Worm (Caenorhabditis elegans) whole organism, L4 larva: ENCODE data around the gene ruvb-2.

ENCODE experiments used
- aly-2 ChIP-seq: sonication (generic microtip); optimal IDR thresholded peaks from 2 replicates; lab custom pipeline; 2018; ENCODE audit warnings: missing biosample characterization, missing genetic modification characterization
- nhr-28 ChIP-seq: fragments of 150-350 bp; optimal IDR thresholded peaks from 2 replicates; lab custom pipeline; 2014; ENCODE audit warnings: missing biosample characterization, missing genetic modification characterization
- pha-4 ChIP-seq, 2 experiments: fragments of 150-350 bp in 1 of 2; fragments of 200-800 bp in 1 of 2; sonication (Bioruptor generic) in 1 of 2; IDR thresholded peaks in 1 of 2; optimal IDR thresholded peaks in 1 of 2; 2 replicates each; pipeline versions ENCODE4 v1.3.6 to Lab custom; 2014 to 2022; ENCODE audit warnings: missing genetic modification characterization in 2 of 2, missing genetic modification reagents in 2 of 2, missing biosample characterization in 1 of 2, missing compliant biosample characterization in 1 of 2
- php-3 ChIP-seq: fragments of 200-800 bp; sonication (Bioruptor generic); IDR thresholded peaks from 2 replicates; pipeline ENCODE4 v1.3.6; 2022; ENCODE audit warnings: missing genetic modification reagents, missing genetic modification characterization, missing compliant biosample characterization
- skn-1 ChIP-seq: fragments of 150-350 bp; optimal IDR thresholded peaks from 2 replicates; lab custom pipeline; 2014; ENCODE audit warnings: missing biosample characterization, missing genetic modification characterization

DNA sequence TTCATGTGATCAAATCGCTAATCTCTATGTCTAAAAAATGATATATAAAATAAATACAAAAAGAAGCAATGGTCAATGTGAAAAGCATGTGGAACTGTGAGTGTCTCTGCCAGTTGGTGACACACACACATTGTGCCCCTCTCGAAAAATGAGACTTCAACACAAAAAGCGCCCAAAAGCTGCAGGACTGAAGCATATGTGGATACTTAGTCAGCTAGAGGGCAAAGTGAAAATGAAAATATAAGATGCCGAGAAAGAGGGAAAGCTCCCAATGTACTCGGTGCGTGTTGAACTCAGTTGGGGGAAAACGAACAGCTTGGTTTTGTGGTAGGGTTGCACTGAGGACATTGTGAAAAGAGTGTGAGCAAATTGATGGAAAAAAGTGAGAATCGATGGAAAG lies 38.0 kb downstream of the ruvb-2 start:
- TF ChIP-seq skn-1 (no peak), nhr-28 (peak; percentile 47), pha-4 (GFP tag; IDR thresholded peaks at IDR 0.05; lab: Robert Waterston, UW) (peak; percentile 7; the same call in 1 of the 2 replicates), pha-4 (tag; optimal IDR thresholded peaks at IDR 0.05; lab: Kevin White, UChicago) (peak; percentile 38), php-3 (GFP tag; lab: Robert Waterston, UW) (no peak), aly-2 (tag; lab: Kevin White, UChicago) (no peak)
